Fruit fly (Drosophila melanogaster) whole organism, embryonic: Measurements from ENCODE around the gene Brms1.

Experiments used
- CG10147 ChIP-seq: fragments of 200-800 bp; sonication (Bioruptor generic); optimal IDR thresholded peaks from 2 replicates; lab custom pipeline; 2019; ENCODE audit warnings: missing biosample characterization, mild to moderate bottlenecking, missing genetic modification characterization, moderate library complexity
- CG10565 ChIP-seq: fragments of 200-800 bp; sonication (Bioruptor generic); optimal IDR thresholded peaks from 3 replicates; lab custom pipeline; 2016; ENCODE audit warnings: missing biosample characterization, mild to moderate bottlenecking, missing genetic modification characterization
- CG11695 ChIP-seq: fragments of 200-800 bp; sonication (Bioruptor generic); IDR thresholded peaks from 3 replicates; pipeline ENCODE4 v1.3.6; 2022; ENCODE audit warnings: missing biosample characterization, missing genetic modification characterization
- CG13894 ChIP-seq: fragments of 200-800 bp; sonication (Bioruptor generic); optimal IDR thresholded peaks from 3 replicates; lab custom pipeline; 2018; ENCODE audit warnings: missing biosample characterization, mild to moderate bottlenecking, missing genetic modification characterization, moderate library complexity
- CG1529 ChIP-seq: fragments of 200-800 bp; sonication (Bioruptor generic); optimal IDR thresholded peaks from 3 replicates; lab custom pipeline; 2018; ENCODE audit warnings: missing biosample characterization, missing genetic modification characterization
- CG15479 ChIP-seq: fragments of 200-800 bp; sonication (Bioruptor generic); optimal IDR thresholded peaks from 3 replicates; lab custom pipeline; 2019; ENCODE audit warnings: missing biosample characterization, mild to moderate bottlenecking, missing genetic modification characterization, moderate library complexity
- CG17612 ChIP-seq: fragments of 200-800 bp; sonication (Bioruptor generic); IDR thresholded peaks from 2 replicates; pipeline ENCODE4 v1.3.6; 2022; ENCODE audit warnings: missing biosample characterization, missing genetic modification characterization
- CG18599 ChIP-seq: fragments of 200-800 bp; sonication (Bioruptor generic); optimal IDR thresholded peaks from 3 replicates; lab custom pipeline; 2017; ENCODE audit warnings: missing biosample characterization, missing genetic modification characterization, mild to moderate bottlenecking, moderate library complexity, missing genetic modification reagents
- CG3065 ChIP-seq: fragments of 200-800 bp; sonication (Bioruptor generic); optimal IDR thresholded peaks from 2 replicates; lab custom pipeline; 2016; ENCODE audit warnings: missing biosample characterization, missing genetic modification characterization
- CG33213 ChIP-seq: fragments of 200-800 bp; sonication (Bioruptor generic); optimal IDR thresholded peaks from 3 replicates; lab custom pipeline; 2016; ENCODE audit warnings: missing biosample characterization, missing genetic modification characterization
- CG5953 ChIP-seq: fragments of 200-800 bp; sonication (Bioruptor generic); IDR thresholded peaks from 2 replicates; pipeline ENCODE4 v1.3.6; 2022; ENCODE audit warnings: missing biosample characterization, missing genetic modification characterization
- CG6654 ChIP-seq: fragments of 200-800 bp; sonication (Bioruptor generic); optimal IDR thresholded peaks from 2 replicates; lab custom pipeline; 2017; ENCODE audit warnings: missing biosample characterization, mild to moderate bottlenecking, missing genetic modification characterization
- CG6683 ChIP-seq: fragments of 200-800 bp; sonication (Bioruptor generic); optimal IDR thresholded peaks from 2 replicates; lab custom pipeline; 2017; ENCODE audit warnings: missing biosample characterization, mild to moderate bottlenecking, missing genetic modification characterization, missing genetic modification reagents
- CG8478 ChIP-seq: fragments of >200 bp; optimal IDR thresholded peaks from 2 replicates; lab custom pipeline; 2018
- CG8924 ChIP-seq: fragments of 200-800 bp; optimal IDR thresholded peaks from 3 replicates; lab custom pipeline; 2019; ENCODE audit warnings: missing biosample characterization, mild to moderate bottlenecking, missing genetic modification characterization, moderate library complexity
- CkIIα-i1 ChIP-seq: fragments of 200-800 bp; sonication (Bioruptor generic); IDR thresholded peaks from 2 replicates; pipeline ENCODE4 v1.3.6; 2022; ENCODE audit warnings: missing biosample characterization, missing genetic modification characterization
- CrebB ChIP-seq: fragments of 200-800 bp; sonication (Bioruptor generic); optimal IDR thresholded peaks from 3 replicates; lab custom pipeline; 2018; ENCODE audit warnings: missing biosample characterization, mild to moderate bottlenecking, missing genetic modification characterization
- Drgx ChIP-seq: fragments of 200-800 bp; sonication (Bioruptor generic); IDR thresholded peaks from 2 replicates; pipeline ENCODE4 v1.3.6; 2022; ENCODE audit warnings: missing biosample characterization, missing genetic modification characterization
- Ets97D ChIP-seq: fragments of 200-800 bp; sonication (Bioruptor generic); optimal IDR thresholded peaks from 3 replicates; lab custom pipeline; 2016; ENCODE audit warnings: missing biosample characterization, missing genetic modification characterization
- Fer3 ChIP-seq: fragments of 200-800 bp; sonication (Bioruptor generic); optimal IDR thresholded peaks from 2 replicates; lab custom pipeline; 2018; ENCODE audit warnings: missing biosample characterization, mild to moderate bottlenecking, missing genetic modification characterization, moderate library complexity
- HHEX ChIP-seq: fragments of 200-800 bp; sonication (Bioruptor generic); optimal IDR thresholded peaks from 3 replicates; lab custom pipeline; 2017; ENCODE audit warnings: missing biosample characterization, mild to moderate bottlenecking, missing genetic modification characterization, missing genetic modification reagents
- MBD-R2 ChIP-seq: fragments of 200-800 bp; sonication (Bioruptor generic); IDR thresholded peaks from 2 replicates; pipeline ENCODE4 v1.3.6; 2022; ENCODE audit warnings: missing biosample characterization, missing genetic modification characterization
- MTF-1 ChIP-seq: fragments of 200-800 bp; sonication (Bioruptor generic); optimal IDR thresholded peaks from 2 replicates; lab custom pipeline; 2018; ENCODE audit warnings: missing biosample characterization, mild to moderate bottlenecking, missing genetic modification characterization, borderline replicate concordance
- Poxn ChIP-seq: fragments of 200-800 bp; sonication (Bioruptor generic); IDR thresholded peaks from 2 replicates; pipeline ENCODE4 v1.3.6; 2022; ENCODE audit warnings: missing biosample characterization, missing genetic modification characterization
- Ptx1 ChIP-seq: fragments of 200-800 bp; sonication (Bioruptor generic); IDR thresholded peaks from 2 replicates; pipeline ENCODE4 v1.3.6; 2022; ENCODE audit warnings: missing biosample characterization, missing genetic modification characterization
- Six4 ChIP-seq: fragments of 200-800 bp; sonication (Bioruptor generic); optimal IDR thresholded peaks from 2 replicates; lab custom pipeline; 2016; ENCODE audit warnings: missing biosample characterization, missing genetic modification characterization
- Taf1 ChIP-seq: fragments of 200-800 bp; sonication (Bioruptor generic); IDR thresholded peaks from 2 replicates; pipeline ENCODE4 v1.3.6; 2022; ENCODE audit warnings: missing biosample characterization, missing genetic modification characterization
- chif ChIP-seq, 2 experiments: fragments of 200-800 bp; sonication (Bioruptor generic); optimal IDR thresholded peaks; 3 replicates each; lab custom pipeline; 2016; ENCODE audit warnings: missing biosample characterization in 2 of 2, missing genetic modification characterization in 2 of 2
- ci ChIP-seq: fragments of 200-800 bp; sonication (Bioruptor generic); IDR thresholded peaks from 3 replicates; pipeline ENCODE4 v1.3.6; 2022; ENCODE audit warnings: missing biosample characterization, missing genetic modification characterization
- croc ChIP-seq: fragments of 200-800 bp; sonication (Bioruptor generic); conservative IDR thresholded peaks from 3 replicates; pipeline ENCODE4 v1.3.6; 2022; ENCODE audit warnings: missing biosample characterization, missing genetic modification characterization
- dmrt99B ChIP-seq: fragments of 200-800 bp; sonication (Bioruptor generic); optimal IDR thresholded peaks from 2 replicates; lab custom pipeline; 2018; ENCODE audit warnings: missing biosample characterization, mild to moderate bottlenecking, missing genetic modification characterization, moderate library complexity
- esg ChIP-seq: fragments of 200-800 bp; sonication (Bioruptor generic); conservative IDR thresholded peaks from 2 replicates; pipeline ENCODE4 v1.3.6; 2022; ENCODE audit warnings: missing biosample characterization, missing genetic modification characterization
- gem ChIP-seq: fragments of 200-800 bp; sonication (Bioruptor generic); optimal IDR thresholded peaks from 2 replicates; lab custom pipeline; 2019; ENCODE audit warnings: missing biosample characterization, mild to moderate bottlenecking, missing genetic modification characterization, moderate library complexity
- gro ChIP-seq: fragments of 200-800 bp; sonication (Bioruptor generic); optimal IDR thresholded peaks from 2 replicates; lab custom pipeline; 2016; ENCODE audit warnings: missing biosample characterization, missing genetic modification characterization
- her ChIP-seq: fragments of 200-800 bp; sonication (Bioruptor generic); optimal IDR thresholded peaks from 2 replicates; lab custom pipeline; 2016; ENCODE audit warnings: missing biosample characterization, missing genetic modification characterization
- kay ChIP-seq: fragments of 200-800 bp; sonication (Bioruptor generic); optimal IDR thresholded peaks from 2 replicates; lab custom pipeline; 2016; ENCODE audit warnings: missing biosample characterization, missing genetic modification characterization
- lab ChIP-seq: fragments of 200-800 bp; sonication (Bioruptor generic); optimal IDR thresholded peaks from 3 replicates; lab custom pipeline; 2017; ENCODE audit warnings: missing biosample characterization, missing genetic modification characterization, mild to moderate bottlenecking, moderate library complexity, missing genetic modification reagents
- lmd ChIP-seq: fragments of 200-800 bp; sonication (Bioruptor generic); IDR thresholded peaks from 2 replicates; pipeline ENCODE4 v1.3.6; 2022; ENCODE audit warnings: missing biosample characterization, missing genetic modification characterization
- nerfin-1 ChIP-seq: fragments of 200-800 bp; sonication (Bioruptor generic); optimal IDR thresholded peaks from 3 replicates; lab custom pipeline; 2019; ENCODE audit warnings: missing biosample characterization, mild to moderate bottlenecking, missing genetic modification characterization, moderate library complexity
- nmo ChIP-seq: fragments of 200-800 bp; sonication (Bioruptor generic); optimal IDR thresholded peaks from 2 replicates; lab custom pipeline; 2018; ENCODE audit warnings: missing biosample characterization, mild to moderate bottlenecking, missing genetic modification characterization, moderate library complexity
- onecut ChIP-seq: fragments of 200-800 bp; sonication (Bioruptor generic); IDR thresholded peaks from 2 replicates; pipeline ENCODE4 v1.3.6; 2022; ENCODE audit warnings: missing biosample characterization, missing genetic modification characterization
- org-1 ChIP-seq: fragments of 200-800 bp; sonication (Bioruptor generic); optimal IDR thresholded peaks from 2 replicates; lab custom pipeline; 2017; ENCODE audit warnings: missing biosample characterization, missing genetic modification characterization
- otp ChIP-seq: fragments of 200-800 bp; sonication (Bioruptor generic); IDR thresholded peaks from 3 replicates; pipeline ENCODE4, ENCODE4 v1.3.6; 2022; ENCODE audit warnings: missing biosample characterization, missing genetic modification characterization
- psq ChIP-seq: fragments of 200-800 bp; sonication (Bioruptor generic); optimal IDR thresholded peaks from 2 replicates; lab custom pipeline; 2017; ENCODE audit warnings: missing biosample characterization, missing genetic modification characterization
- salm ChIP-seq: fragments of 200-800 bp; sonication (Bioruptor generic); optimal IDR thresholded peaks from 2 replicates; lab custom pipeline; 2018; ENCODE audit warnings: missing biosample characterization, mild to moderate bottlenecking, missing genetic modification characterization
- sens ChIP-seq: fragments of 200-800 bp; sonication (Bioruptor generic); peaks from one replicate; lab custom pipeline; 2016; ENCODE audit warnings: missing biosample characterization, missing genetic modification characterization
- seq ChIP-seq: fragments of 200-800 bp; sonication (Bioruptor generic); IDR thresholded peaks from 2 replicates; pipeline ENCODE4 v1.3.6; 2022; ENCODE audit warnings: missing biosample characterization, missing genetic modification characterization
- sr ChIP-seq: fragments of 200-800 bp; sonication (Bioruptor generic); IDR thresholded peaks from 3 replicates; pipeline ENCODE4 v1.3.6; 2022; ENCODE audit warnings: missing biosample characterization, missing genetic modification characterization
- zf30C ChIP-seq: fragments of 200-800 bp; sonication (Bioruptor generic); optimal IDR thresholded peaks from 3 replicates; lab custom pipeline; 2018; ENCODE audit warnings: missing biosample characterization, mild to moderate bottlenecking, missing genetic modification characterization

The Brms1 gene

DNA sequence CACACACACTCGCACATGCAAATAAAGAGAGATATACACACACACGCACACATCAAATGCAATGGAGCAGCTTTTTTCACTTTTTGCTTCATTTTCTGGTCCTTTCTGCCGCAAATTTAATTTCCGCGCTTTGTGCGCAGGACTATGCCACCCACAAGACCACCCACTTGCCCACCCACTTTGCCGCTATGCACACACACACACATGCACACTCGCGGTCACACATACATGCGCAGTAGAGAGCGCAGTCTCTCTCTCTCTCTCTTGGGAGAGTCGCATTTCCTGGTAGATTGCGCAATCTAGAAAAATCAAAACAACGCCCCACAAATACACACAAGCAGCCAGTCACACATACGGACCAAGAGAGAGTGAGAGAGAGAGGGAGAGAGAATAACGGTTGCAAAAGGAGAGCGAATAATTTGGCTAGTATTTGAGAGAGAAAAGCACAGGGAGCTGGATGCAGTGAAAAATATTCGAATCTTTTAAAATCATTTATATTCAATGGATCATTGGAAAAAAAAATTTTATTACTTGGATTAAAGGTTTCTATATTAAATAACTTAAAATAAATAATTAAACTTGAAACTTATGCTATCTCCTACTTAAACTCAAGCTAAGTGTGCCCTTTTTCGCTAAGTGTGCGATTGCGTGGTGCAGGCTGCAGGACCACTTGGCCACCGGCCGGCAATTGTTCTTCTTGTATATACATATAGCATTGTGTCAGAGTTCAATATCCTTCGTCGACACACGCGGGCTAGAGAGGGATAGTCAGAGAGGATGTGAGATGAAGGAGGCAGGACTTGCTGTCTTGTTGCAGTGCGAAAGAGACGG lies 16.2 kb upstream of the Brms1 start (continued):
- TF ChIP-seq zf30C (peak; percentile 79), salm (tag; lab: Kevin White, UChicago) (no peak), lmd (peak; percentile 42; the same call in 1 of the 2 replicates), sens (peak; percentile 91), nmo (GFP tag; lab: Kevin White, UChicago) (peak; percentile 57), Drgx (GFP tag; lab: Robert Waterston, UW) (peak; percentile 39; the same call in 1 of the 2 replicates), seq (GFP tag; lab: Robert Waterston, UW) (peak; percentile 42; the same call in 1 of the 2 replicates), CG1529 (GFP tag; lab: Kevin White, UChicago) (peak; percentile 31), Ets97D (GFP tag; lab: Kevin White, UChicago) (no peak), CG6654 (no peak), CG5953 (peak; percentile 37; the same call in 1 of the 2 replicates), ci (GFP tag; lab: Robert Waterston, UW) (peak; percentile 80), MTF-1 (GFP tag; lab: Kevin White, UChicago) (no peak), CG17612 (no peak), kay (GFP tag; lab: Kevin White, UChicago) (peak; percentile 30), sr (GFP tag; lab: Robert Waterston, UW) (no peak), psq (no peak), CG3065 (no peak), Poxn (GFP tag; lab: Robert Waterston, UW) (no peak), HHEX (GFP tag; lab: Kevin White, UChicago) (peak; percentile 62), CrebB (tag; lab: Kevin White, UChicago) (peak; percentile 11), Six4 (peak; percentile 0), CG15479 (no peak), org-1 (GFP tag; lab: Kevin White, UChicago) (peak; percentile 56), Taf1 (GFP tag; lab: Robert Waterston, UW) (no peak; the same call in 1 of the 2 replicates), CG8924 (tag; lab: Kevin White, UChicago) (peak; percentile 74), esg (peak; percentile 24; the same call in 1 of the 2 replicates), CG10565 (GFP tag; lab: Kevin White, UChicago) (no peak), CkIIα-i1 (no peak), CG18599 (GFP tag; lab: Kevin White, UChicago) (peak; percentile 85), CG11695 (GFP tag; lab: Robert Waterston, UW) (peak; percentile 76), MBD-R2 (GFP tag; lab: Robert Waterston, UW) (peak; percentile 20; the same call in 1 of the 2 replicates), otp (GFP tag; lab: Robert Waterston, UW) (0 out of 3 replicates have a peak, but pooled peaks have one; percentile 17), gro (GFP tag; lab: Kevin White, UChicago) (no peak), onecut (GFP tag; lab: Robert Waterston, UW) (peak; percentile 70; the same call in 1 of the 2 replicates), her (no peak), lab (GFP tag; lab: Kevin White, UChicago) (peak; percentile 74), CG13894 (peak; percentile 2), CG6683 (GFP tag; lab: Kevin White, UChicago) (peak; percentile 26), dmrt99B (tag; lab: Kevin White, UChicago) (peak; percentile 75), CG33213 (no peak), Fer3 (tag; lab: Kevin White, UChicago) (peak; percentile 25), CG8478 (lab: Kevin White, UChicago) (no peak), chif (GFP tag; optimal IDR thresholded peaks at IDR 0.05; lab: Kevin White, UChicago) (no peak), nerfin-1 (tag; lab: Kevin White, UChicago) (peak; percentile 23), gem (tag; lab: Kevin White, UChicago) (peak; percentile 71), Ptx1 (peak; percentile 78), CG10147 (GFP tag; lab: Kevin White, UChicago) (no peak), croc (GFP tag; lab: Robert Waterston, UW) (peak; percentile 50; the same call in 1 of the 3 replicates)
